Fruit fly (Drosophila melanogaster): ENCODE measurements around the gene GMF.

The GMF gene

DNA sequence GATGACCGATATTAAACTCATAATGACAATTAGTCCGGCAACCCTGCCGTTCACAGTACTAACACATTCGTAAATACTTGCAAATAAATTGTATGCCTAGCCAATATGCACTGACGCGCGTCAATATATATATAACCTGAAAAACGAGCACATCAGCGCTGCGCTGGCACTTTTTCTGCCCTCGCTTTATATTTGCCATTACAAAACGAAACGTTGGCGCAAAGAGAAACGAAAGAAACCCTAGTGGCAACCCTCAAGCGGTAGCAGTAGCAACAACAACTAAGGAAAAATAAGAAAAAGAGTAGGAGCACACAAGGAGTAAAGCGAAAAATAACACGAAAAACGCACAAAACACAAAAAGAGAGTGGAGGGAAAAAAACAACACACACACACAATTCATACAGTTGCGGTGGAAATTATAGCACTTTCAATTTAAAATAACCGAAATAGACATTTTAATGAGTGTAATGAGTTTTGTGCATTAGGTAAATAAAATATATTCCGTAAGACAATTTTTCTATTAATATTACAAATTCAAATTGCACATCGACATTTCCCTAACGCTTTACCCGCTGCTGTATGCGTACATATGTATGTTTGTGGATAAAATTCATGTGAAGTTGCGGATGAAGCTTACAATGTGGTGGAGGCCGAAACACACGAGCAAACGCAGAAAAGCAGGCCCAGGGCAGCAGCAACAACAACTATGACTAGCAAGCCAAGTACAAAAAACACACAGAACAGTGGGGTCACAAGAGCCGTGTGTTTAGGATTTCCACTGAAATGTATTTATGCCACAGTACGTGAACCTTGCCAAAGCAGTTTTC, 48.2 kb upstream of the GMF start (continued):
- TF ChIP-seq Ets21C (GFP tag; optimal IDR thresholded peaks at IDR 0.05) (peak; percentile 98), Gug (GFP tag; IDR thresholded peaks at IDR 0.05) (peak; percentile 98), spab (GFP tag; optimal IDR thresholded peaks at IDR 0.05) (peak; percentile 99), CG11294 (GFP tag; IDR thresholded peaks at IDR 0.05) (peak; percentile 96), Sox15 (GFP tag; optimal IDR thresholded peaks at IDR 0.05) (peak; percentile 97), CG31627 (GFP tag; optimal IDR thresholded peaks at IDR 0.05) (peak; percentile 99), fd59A (GFP tag; optimal IDR thresholded peaks at IDR 0.05) (peak; percentile 99), Eip93F (GFP tag; optimal IDR thresholded peaks at IDR 0.05) (peak; percentile 99), dsx (GFP tag; optimal IDR thresholded peaks at IDR 0.05; ENCODE audit: poor library complexity, severe bottlenecking) (peak; percentile 99), CG8319 (GFP tag; optimal IDR thresholded peaks at IDR 0.05) (peak; percentile 98), eg (GFP tag; IDR thresholded peaks at IDR 0.05) (peak; percentile 99), lz (GFP tag; optimal IDR thresholded peaks at IDR 0.05) (peak; percentile 99), ss (GFP tag; optimal IDR thresholded peaks at IDR 0.05) (peak; percentile 99), CG3919 (GFP tag; optimal IDR thresholded peaks at IDR 0.05) (peak; percentile 99), fd85E (GFP tag; optimal IDR thresholded peaks at IDR 0.05) (peak; percentile 96), Hr4 (GFP tag; optimal IDR thresholded peaks at IDR 0.05) (peak; percentile 99), CG4318 (GFP tag; optimal IDR thresholded peaks at IDR 0.05) (peak; percentile 97), topi (GFP tag; optimal IDR thresholded peaks at IDR 0.05) (peak; percentile 99), Sox14 (GFP tag; optimal IDR thresholded peaks at IDR 0.05) (peak; percentile 99), CG10631 (GFP tag; optimal IDR thresholded peaks at IDR 0.05) (peak; percentile 99), fkh (GFP tag; optimal IDR thresholded peaks at IDR 0.05) (peak; percentile 93), esn (GFP tag; optimal IDR thresholded peaks at IDR 0.05) (peak; percentile 100), Sox102F (GFP tag; optimal IDR thresholded peaks at IDR 0.05) (peak; percentile 99), CG3032 (tag; optimal IDR thresholded peaks at IDR 0.05) (peak; percentile 99), CG15336 (GFP tag; IDR thresholded peaks at IDR 0.05) (peak; percentile 100), CG8632 (GFP tag; optimal IDR thresholded peaks at IDR 0.05) (peak; percentile 99), Smox (GFP tag; optimal IDR thresholded peaks at IDR 0.05) (peak; percentile 99), Eip78C (GFP tag) (peak; percentile 100)

DNA sequence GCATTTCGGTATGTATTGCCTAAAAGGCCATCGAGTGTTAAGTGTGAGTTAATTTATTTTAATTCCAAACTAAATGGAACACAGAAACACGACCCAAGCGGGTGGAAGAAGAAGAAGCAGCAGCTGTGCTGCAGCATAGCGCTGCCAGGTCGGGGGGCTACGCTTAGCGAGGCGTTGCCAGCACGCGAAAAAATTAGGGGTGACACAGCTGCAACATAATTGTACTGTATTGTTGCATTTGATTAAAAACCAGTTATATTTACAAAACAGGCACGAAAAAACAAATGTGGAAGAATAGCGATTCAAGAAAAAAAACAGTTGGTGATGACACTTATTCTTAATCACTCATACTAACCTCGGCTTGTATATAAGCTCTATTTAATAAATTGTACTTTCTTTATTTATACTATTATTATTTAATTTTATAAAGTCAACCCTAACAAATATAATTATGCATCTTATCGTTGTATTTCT, 47.4 kb upstream of the GMF start:
- no peak for TF ChIP-seq Sox102F (GFP tag; optimal IDR thresholded peaks at IDR 0.05)
- TF ChIP-seq Ets21C (GFP tag; optimal IDR thresholded peaks at IDR 0.05): peak; percentile 83
- peak; percentile 86 for TF ChIP-seq esn (GFP tag; optimal IDR thresholded peaks at IDR 0.05)
- no peak for TF ChIP-seq CG3919 (GFP tag; optimal IDR thresholded peaks at IDR 0.05)
- TF ChIP-seq CG6854 (GFP tag; optimal IDR thresholded peaks at IDR 0.05): peak; percentile 37
- TF ChIP-seq CG6792 (GFP tag; optimal IDR thresholded peaks at IDR 0.05): peak; percentile 41
- peak; percentile 66 for TF ChIP-seq CG11762 (GFP tag; optimal IDR thresholded peaks at IDR 0.05; ENCODE audit: insufficient read depth)
- TF ChIP-seq CG6808 (GFP tag; optimal IDR thresholded peaks at IDR 0.05): no peak
- peak; percentile 81 for TF ChIP-seq eg (GFP tag; IDR thresholded peaks at IDR 0.05)
- peak; percentile 61; the same call in 1 of the 2 replicates for TF ChIP-seq Gug (GFP tag; IDR thresholded peaks at IDR 0.05)
- no peak for TF ChIP-seq salr (GFP tag; optimal IDR thresholded peaks at IDR 0.05)
- TF ChIP-seq CG6163 (GFP tag; IDR thresholded peaks at IDR 0.05): peak; percentile 77
- no peak for TF ChIP-seq CG1621 (tag; optimal IDR thresholded peaks at IDR 0.05)
- peak; percentile 64 for TF ChIP-seq CG11902 (GFP tag; optimal IDR thresholded peaks at IDR 0.05)
- peak; percentile 76 for TF ChIP-seq CG10631 (GFP tag; optimal IDR thresholded peaks at IDR 0.05)
- peak; percentile 80 for TF ChIP-seq Met (GFP tag; optimal IDR thresholded peaks at IDR 0.05)
- TF ChIP-seq CG8319 (GFP tag; optimal IDR thresholded peaks at IDR 0.05): peak; percentile 51
- peak; percentile 40 for TF ChIP-seq fd59A (GFP tag; optimal IDR thresholded peaks at IDR 0.05)
- TF ChIP-seq CG15336 (GFP tag; IDR thresholded peaks at IDR 0.05): peak; percentile 50
- TF ChIP-seq CG16779 (tag; optimal IDR thresholded peaks at IDR 0.05): no peak
- peak; percentile 53 for TF ChIP-seq CG8632 (GFP tag; optimal IDR thresholded peaks at IDR 0.05)
- peak; percentile 84 for TF ChIP-seq CG31627 (GFP tag; optimal IDR thresholded peaks at IDR 0.05)
- TF ChIP-seq Hr39 (GFP tag; optimal IDR thresholded peaks at IDR 0.05): peak; percentile 88
- TF ChIP-seq dsx (GFP tag; optimal IDR thresholded peaks at IDR 0.05; ENCODE audit: poor library complexity, severe bottlenecking): peak; percentile 50
- no peak for TF ChIP-seq CG6276 (GFP tag; optimal IDR thresholded peaks at IDR 0.05)
- TF ChIP-seq vri (GFP tag; optimal IDR thresholded peaks at IDR 0.05): peak; percentile 73
- peak; percentile 51 for TF ChIP-seq Blimp-1 (GFP tag; optimal IDR thresholded peaks at IDR 0.05)
- no peak for TF ChIP-seq net (GFP tag; optimal IDR thresholded peaks at IDR 0.05)
- TF ChIP-seq lz (GFP tag; optimal IDR thresholded peaks at IDR 0.05): peak; percentile 80
- TF ChIP-seq Eip93F (GFP tag; optimal IDR thresholded peaks at IDR 0.05): peak; percentile 48
- TF ChIP-seq topi (GFP tag; optimal IDR thresholded peaks at IDR 0.05): no peak
- peak; percentile 59 for TF ChIP-seq Hr4 (GFP tag; optimal IDR thresholded peaks at IDR 0.05)
- TF ChIP-seq Eip78C (GFP tag): no peak
- no peak for TF ChIP-seq Lpt (GFP tag; optimal IDR thresholded peaks at IDR 0.05)
- peak; percentile 75 for TF ChIP-seq CG4318 (GFP tag; optimal IDR thresholded peaks at IDR 0.05)

Measured in whole organism, prepupa.